Fruit fly (Drosophila melanogaster) whole organism, prepupa: ENCODE results near the gene Ptpmeg.

Experiments
- CG11762 ChIP-seq: fragments of 200-800 bp; sonication (Bioruptor generic); optimal IDR thresholded peaks from 3 replicates; lab custom pipeline; 2016; ENCODE audit warnings: missing biosample characterization, missing genetic modification characterization; ENCODE audit not compliant: insufficient read depth
- CG15336 ChIP-seq: fragments of 200-800 bp; sonication (Bioruptor generic); IDR thresholded peaks from 2 replicates; pipeline ENCODE4 v1.3.6; 2022; ENCODE audit warnings: missing biosample characterization, missing genetic modification characterization
- CG1621 ChIP-seq: fragments of 200-800 bp; sonication (Bioruptor generic); optimal IDR thresholded peaks from 3 replicates; lab custom pipeline; 2018; ENCODE audit warnings: missing biosample characterization, mild to moderate bottlenecking, missing genetic modification characterization
- CG3032 ChIP-seq: fragments of 200-800 bp; optimal IDR thresholded peaks from 2 replicates; lab custom pipeline; 2019; ENCODE audit warnings: missing biosample characterization, mild to moderate bottlenecking, missing genetic modification characterization, moderate library complexity
- CG31627 ChIP-seq: fragments of 200-800 bp; sonication (Bioruptor generic); optimal IDR thresholded peaks from 3 replicates; lab custom pipeline; 2016; ENCODE audit warnings: missing biosample characterization, missing genetic modification characterization
- CG32006 ChIP-seq: fragments of 200-800 bp; sonication (Bioruptor generic); optimal IDR thresholded peaks from 3 replicates; lab custom pipeline; 2017; ENCODE audit warnings: missing biosample characterization, mild to moderate bottlenecking, missing genetic modification characterization
- CG3919 ChIP-seq: fragments of 200-800 bp; sonication (Bioruptor generic); optimal IDR thresholded peaks from 3 replicates; lab custom pipeline; 2016; ENCODE audit warnings: missing biosample characterization, missing genetic modification characterization
- CG6163 ChIP-seq: fragments of 200-800 bp; sonication (Bioruptor generic); IDR thresholded peaks from 3 replicates; pipeline ENCODE4 v1.3.6; 2022; ENCODE audit warnings: missing biosample characterization, missing genetic modification characterization
- CG6808 ChIP-seq: fragments of 200-800 bp; sonication (Bioruptor generic); optimal IDR thresholded peaks from 3 replicates; lab custom pipeline; 2017; ENCODE audit warnings: missing biosample characterization, missing genetic modification characterization, mild to moderate bottlenecking, moderate library complexity, missing genetic modification reagents
- CG6854 ChIP-seq: fragments of 200-800 bp; sonication (Bioruptor generic); optimal IDR thresholded peaks from 2 replicates; lab custom pipeline; 2017; ENCODE audit warnings: missing biosample characterization, mild to moderate bottlenecking, missing genetic modification characterization
- CG7368 ChIP-seq: fragments of 200-800 bp; sonication (Bioruptor generic); optimal IDR thresholded peaks from 3 replicates; lab custom pipeline; 2016; ENCODE audit warnings: missing biosample characterization, missing genetic modification characterization
- CG8319 ChIP-seq: fragments of 200-800 bp; sonication (Bioruptor generic); optimal IDR thresholded peaks from 3 replicates; lab custom pipeline; 2016; ENCODE audit warnings: missing biosample characterization, missing genetic modification characterization
- Eip78C ChIP-seq: fragments of 200-800 bp; sonication (Bioruptor generic); peaks from one replicate; lab custom pipeline; 2016; ENCODE audit warnings: missing biosample characterization, missing genetic modification characterization
- Ets21C ChIP-seq: fragments of 200-800 bp; sonication (Bioruptor generic); optimal IDR thresholded peaks from 3 replicates; lab custom pipeline; 2016; ENCODE audit warnings: missing biosample characterization, missing genetic modification characterization
- Gug ChIP-seq: fragments of 200-800 bp; sonication (Bioruptor generic); IDR thresholded peaks from 2 replicates; pipeline ENCODE4 v1.3.6; 2022; ENCODE audit warnings: missing biosample characterization, missing genetic modification characterization
- Lpt ChIP-seq: fragments of 200-800 bp; sonication (Bioruptor generic); optimal IDR thresholded peaks from 3 replicates; lab custom pipeline; 2016; ENCODE audit warnings: missing biosample characterization, missing genetic modification characterization
- Met ChIP-seq: fragments of 200-800 bp; sonication (Bioruptor generic); optimal IDR thresholded peaks from 3 replicates; lab custom pipeline; 2016; ENCODE audit warnings: missing biosample characterization, missing genetic modification characterization
- Smox ChIP-seq: fragments of 200-800 bp; sonication (Bioruptor generic); optimal IDR thresholded peaks from 3 replicates; lab custom pipeline; 2016; ENCODE audit warnings: missing biosample characterization, missing genetic modification characterization
- Sox14 ChIP-seq: fragments of 200-800 bp; sonication (Bioruptor generic); optimal IDR thresholded peaks from 3 replicates; lab custom pipeline; 2016; ENCODE audit warnings: missing biosample characterization, missing genetic modification characterization
- acj6 ChIP-seq: fragments of 200-800 bp; sonication (Bioruptor generic); optimal IDR thresholded peaks from 3 replicates; lab custom pipeline; 2016; ENCODE audit warnings: missing biosample characterization, missing genetic modification characterization
- dac ChIP-seq: fragments of 200-800 bp; sonication (Bioruptor generic); optimal IDR thresholded peaks from 2 replicates; lab custom pipeline; 2017; ENCODE audit warnings: missing biosample characterization, mild to moderate bottlenecking, missing genetic modification characterization
- dsx ChIP-seq: fragments of 200-800 bp; optimal IDR thresholded peaks from 3 replicates; lab custom pipeline; 2019; ENCODE audit warnings: missing biosample characterization, mild to moderate bottlenecking, missing genetic modification characterization, moderate library complexity; ENCODE audit not compliant: poor library complexity, severe bottlenecking
- eg ChIP-seq: fragments of 200-800 bp; sonication (Bioruptor generic); IDR thresholded peaks from 3 replicates; pipeline ENCODE4 v1.3.6; 2022; ENCODE audit warnings: missing biosample characterization, missing genetic modification characterization
- esn ChIP-seq: fragments of 200-800 bp; sonication (Bioruptor generic); optimal IDR thresholded peaks from 2 replicates; lab custom pipeline; 2016; ENCODE audit warnings: missing biosample characterization, mild to moderate bottlenecking, missing genetic modification characterization, moderate library complexity
- fkh ChIP-seq: fragments of 200-800 bp; sonication (Bioruptor generic); optimal IDR thresholded peaks from 3 replicates; lab custom pipeline; 2017; ENCODE audit warnings: missing biosample characterization, mild to moderate bottlenecking, missing genetic modification characterization, moderate library complexity
- lz ChIP-seq: fragments of 200-800 bp; sonication (Bioruptor generic); optimal IDR thresholded peaks from 3 replicates; lab custom pipeline; 2016; ENCODE audit warnings: missing biosample characterization, missing genetic modification characterization
- pdm3 ChIP-seq: fragments of 200-800 bp; sonication (Bioruptor generic); optimal IDR thresholded peaks from 3 replicates; lab custom pipeline; 2016; ENCODE audit warnings: missing biosample characterization, missing genetic modification characterization
- salr ChIP-seq, 2 experiments: fragments of 200-800 bp; sonication (Bioruptor generic); optimal IDR thresholded peaks; 3 replicates each; lab custom pipeline; 2016 to 2018; ENCODE audit warnings: missing biosample characterization in 2 of 2, missing genetic modification characterization in 2 of 2, mild to moderate bottlenecking in 1 of 2
- spab ChIP-seq: fragments of 200-800 bp; sonication (Bioruptor generic); optimal IDR thresholded peaks from 2 replicates; lab custom pipeline; 2017; ENCODE audit warnings: missing biosample characterization, mild to moderate bottlenecking, missing genetic modification characterization, missing genetic modification reagents
- ss ChIP-seq, 2 experiments: fragments of 200-800 bp; sonication (Bioruptor generic); optimal IDR thresholded peaks; 2 replicates in 1 of 2; 3 replicates in 1 of 2; lab custom pipeline; 2017 to 2018; ENCODE audit warnings: mild to moderate bottlenecking in 2 of 2, missing biosample characterization in 2 of 2, missing genetic modification characterization in 2 of 2, moderate library complexity in 1 of 2
- svp ChIP-seq: fragments of 200-800 bp; sonication (Bioruptor generic); peaks from one replicate; lab custom pipeline; 2016; ENCODE audit warnings: missing biosample characterization, missing genetic modification characterization
- vri ChIP-seq: fragments of 200-800 bp; sonication (Bioruptor generic); optimal IDR thresholded peaks from 3 replicates; lab custom pipeline; 2016; ENCODE audit warnings: missing biosample characterization, mild to moderate bottlenecking, missing genetic modification characterization

The Ptpmeg gene

DNA sequence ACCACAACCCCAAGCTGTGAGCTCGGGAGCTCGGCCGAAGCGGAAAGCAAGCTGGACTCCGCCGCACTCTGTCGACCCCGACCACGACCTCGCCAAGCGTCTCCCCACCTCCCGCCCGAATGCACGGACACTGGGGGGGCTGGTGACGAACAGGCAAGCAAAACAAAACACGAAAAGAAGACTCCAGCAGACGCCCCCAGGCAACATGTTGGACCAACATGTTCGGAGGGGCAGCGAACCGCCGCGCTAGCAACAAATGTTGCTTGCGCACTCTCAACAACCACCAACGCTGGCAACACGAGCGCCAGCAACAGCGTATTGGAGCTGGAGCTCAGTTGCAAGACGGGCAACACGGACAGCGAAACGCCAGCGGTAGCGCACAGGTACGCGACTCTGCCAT is 45.6 kb upstream of the Ptpmeg start (continued):
- TF ChIP-seq Sox14, result no peak
- TF ChIP-seq CG3032 (tag; lab: Kevin White, UChicago), result no peak
- TF ChIP-seq CG31627 (GFP tag; lab: Kevin White, UChicago), result no peak
- TF ChIP-seq CG1621 (tag; lab: Kevin White, UChicago), result peak; percentile 77
- TF ChIP-seq CG3919 (GFP tag; lab: Kevin White, UChicago), result peak; percentile 1
- TF ChIP-seq CG8319, result no peak
- TF ChIP-seq CG32006 (GFP tag; lab: Kevin White, UChicago), result no peak
- TF ChIP-seq Gug (GFP tag; lab: Robert Waterston, UW), result no peak
- TF ChIP-seq salr (GFP tag; optimal IDR thresholded peaks at IDR 0.05; lab: Kevin White, UChicago), result no peak
- peak; percentile 45 for TF ChIP-seq CG6854 (GFP tag; lab: Kevin White, UChicago)
- TF ChIP-seq CG7368 (GFP tag; lab: Kevin White, UChicago), result no peak
- TF ChIP-seq CG11762 (GFP tag; lab: Kevin White, UChicago), result no peak
- peak; percentile 82 for TF ChIP-seq svp (GFP tag; lab: Kevin White, UChicago)

dm6 chr3L:284253-284652 is 43.6 kb upstream of the Ptpmeg start:
- no peak for TF ChIP-seq acj6 (GFP tag; lab: Kevin White, UChicago)
- no peak for TF ChIP-seq Ets21C
- no peak for TF ChIP-seq dac (GFP tag; lab: Kevin White, UChicago)
- TF ChIP-seq CG6808, result peak; percentile 5
- TF ChIP-seq lz (GFP tag; lab: Kevin White, UChicago), result no peak
- TF ChIP-seq Lpt (GFP tag; lab: Kevin White, UChicago), result peak; percentile 47
- TF ChIP-seq Eip78C (GFP tag; lab: Kevin White, UChicago), result peak; percentile 50
- peak in 1 of 2 experiments; percentile 48 for TF ChIP-seq ss (GFP tag; optimal IDR thresholded peaks at IDR 0.05; lab: Kevin White, UChicago)

DNA sequence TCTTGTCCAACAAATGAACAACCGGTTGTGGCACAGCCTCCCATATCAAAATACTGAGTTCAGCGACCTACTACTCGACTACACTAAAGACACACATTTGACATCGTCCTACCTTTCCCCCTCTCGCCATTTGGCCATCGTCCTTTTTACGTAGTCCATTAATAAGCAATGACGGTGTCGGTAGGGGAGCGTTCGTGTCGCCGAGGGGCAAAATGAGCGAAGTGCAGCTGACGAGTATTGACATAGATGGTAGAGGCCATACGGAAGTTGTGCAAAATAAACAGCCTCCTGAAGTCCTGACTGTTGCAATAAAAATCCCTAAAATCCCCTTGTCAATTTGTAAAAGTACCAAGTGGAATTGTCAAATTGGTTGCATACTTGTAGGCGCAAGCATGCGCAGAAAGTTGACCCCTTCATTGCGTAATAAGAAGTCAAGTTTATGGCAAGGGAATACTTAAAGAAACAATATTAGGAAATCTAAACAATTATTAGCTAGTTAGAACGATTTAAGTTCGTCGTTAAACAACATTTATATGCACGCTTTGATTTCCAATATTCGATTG is 36.2 kb upstream of the Ptpmeg start:
- TF ChIP-seq svp (GFP tag; lab: Kevin White, UChicago) (peak; percentile 98), Met (GFP tag; lab: Kevin White, UChicago) (no peak), Eip78C (GFP tag; lab: Kevin White, UChicago) (peak; percentile 39), vri (peak; percentile 97)

- no peak for TF ChIP-seq CG8319
- peak; percentile 55 for TF ChIP-seq CG1621 (tag; lab: Kevin White, UChicago)
- no peak for TF ChIP-seq lz (GFP tag; lab: Kevin White, UChicago)
- TF ChIP-seq pdm3 (GFP tag; lab: Kevin White, UChicago), result no peak
- peak; percentile 100 for TF ChIP-seq fkh (GFP tag; lab: Kevin White, UChicago)
- TF ChIP-seq CG3032 (tag; lab: Kevin White, UChicago), result peak; percentile 11
- peak; percentile 31 for TF ChIP-seq svp (GFP tag; lab: Kevin White, UChicago)
- TF ChIP-seq CG6163 (GFP tag; lab: Robert Waterston, UW), result 0 out of 3 replicates have a peak, but pooled peaks have one; percentile 35
- TF ChIP-seq ss (GFP tag; optimal IDR thresholded peaks at IDR 0.05; lab: Kevin White, UChicago), result peak in 1 of 2 experiments; percentile 26
- TF ChIP-seq CG15336 (GFP tag; lab: Robert Waterston, UW), result peak; percentile 11; the same call in 1 of the 2 replicates
- TF ChIP-seq Smox (GFP tag; lab: Kevin White, UChicago), result no peak
- TF ChIP-seq eg, result no peak
- TF ChIP-seq dsx (GFP tag; lab: Kevin White, UChicago), result peak; percentile 24
- peak; percentile 38 for TF ChIP-seq CG6854 (GFP tag; lab: Kevin White, UChicago)
- TF ChIP-seq spab, result no peak
- TF ChIP-seq vri, result peak; percentile 52
- TF ChIP-seq esn (GFP tag; lab: Kevin White, UChicago), result peak; percentile 15
- TF ChIP-seq CG3919 (GFP tag; lab: Kevin White, UChicago), result no peak
These were observed 35.6 kb upstream of the Ptpmeg start for dm6 chr3L:292146-292776.
